Worm (Caenorhabditis elegans) whole organism, midembryonic: Measurements from ENCODE around the gene C04A2.15.

Experiments
- T22C8.4 ChIP-seq: fragments of 200-800 bp; sonication (Bioruptor generic); IDR thresholded peaks from 2 replicates; pipeline ENCODE4 v1.3.6; 2022; ENCODE audit warnings: missing genetic modification characterization, missing compliant biosample characterization
- cog-1 ChIP-seq: sonication (generic microtip); optimal IDR thresholded peaks from 2 replicates; lab custom pipeline; 2016; ENCODE audit warnings: missing genetic modification characterization, missing compliant biosample characterization
- flt-1 ChIP-seq: fragments of 200-800 bp; sonication (Bioruptor generic); IDR thresholded peaks from 2 replicates; pipeline ENCODE4 v1.3.6; 2022; ENCODE audit warnings: missing genetic modification characterization, missing compliant biosample characterization
- klf-2 ChIP-seq: fragments of 200-800 bp; sonication (Bioruptor generic); conservative IDR thresholded peaks from 2 replicates; pipeline ENCODE4 v1.3.6; 2022; ENCODE audit warnings: missing genetic modification reagents, missing genetic modification characterization, missing compliant biosample characterization
- med-1 ChIP-seq: sonication (generic microtip); optimal IDR thresholded peaks from 2 replicates; lab custom pipeline; 2017; ENCODE audit warnings: missing genetic modification characterization, mild to moderate bottlenecking, missing compliant biosample characterization, antibody characterized with exemption, missing genetic modification reagents; ENCODE audit not compliant: insufficient read depth
- ref-1 ChIP-seq: fragments of 200-800 bp; sonication (Bioruptor generic); conservative IDR thresholded peaks from 2 replicates; pipeline ENCODE4 v1.3.6; 2022; ENCODE audit warnings: missing genetic modification reagents, missing genetic modification characterization, missing compliant biosample characterization
- tab-1 ChIP-seq: fragments of 200-800 bp; sonication (Bioruptor generic); IDR thresholded peaks from 2 replicates; pipeline ENCODE4 v1.3.6; 2022; ENCODE audit warnings: missing genetic modification characterization, missing compliant biosample characterization
- ztf-23 ChIP-seq: fragments of 200-800 bp; sonication (Bioruptor generic); IDR thresholded peaks from 2 replicates; pipeline ENCODE4 v1.3.6; 2022; ENCODE audit warnings: missing genetic modification reagents, missing genetic modification characterization, missing compliant biosample characterization
- ztf-29 ChIP-seq: fragments of 200-800 bp; sonication (Bioruptor generic); IDR thresholded peaks from 2 replicates; pipeline ENCODE4 v1.3.6; 2022; ENCODE audit warnings: missing genetic modification reagents, missing genetic modification characterization, missing compliant biosample characterization

The C04A2.15 gene

DNA sequence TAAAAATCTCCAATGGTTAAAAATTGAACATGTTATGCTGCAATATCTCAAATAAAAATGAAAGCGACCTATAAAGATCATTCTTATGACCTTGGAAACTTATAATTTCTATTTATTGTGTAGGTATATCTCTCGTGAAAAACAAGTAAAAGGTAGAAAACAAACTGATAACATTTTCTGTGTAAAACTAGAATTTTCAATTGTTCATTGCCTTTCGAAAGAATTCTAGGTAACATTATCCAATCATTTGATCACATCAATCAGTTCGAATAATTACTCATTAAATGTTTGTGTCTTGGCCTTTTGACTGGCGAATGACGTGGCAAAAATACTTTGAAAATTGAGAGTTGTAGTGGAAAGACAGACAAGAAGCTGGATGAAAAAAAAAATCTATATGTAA lies 25.8 kb downstream of the C04A2.15 start:
- TF ChIP-seq flt-1 (GFP tag; lab: Robert Waterston, UW) = no peak
- no peak for TF ChIP-seq T22C8.4 (GFP tag; lab: Robert Waterston, UW)
- no peak for TF ChIP-seq ref-1
- no peak for TF ChIP-seq ztf-29
- TF ChIP-seq med-1 = no peak
- no peak for TF ChIP-seq cog-1 (tag; lab: Kevin White, UChicago)
- TF ChIP-seq tab-1 (GFP tag; lab: Robert Waterston, UW) = no peak
- no peak for TF ChIP-seq ztf-23 (GFP tag; lab: Robert Waterston, UW)
- no peak for TF ChIP-seq klf-2 (GFP tag; lab: Robert Waterston, UW)

DNA sequence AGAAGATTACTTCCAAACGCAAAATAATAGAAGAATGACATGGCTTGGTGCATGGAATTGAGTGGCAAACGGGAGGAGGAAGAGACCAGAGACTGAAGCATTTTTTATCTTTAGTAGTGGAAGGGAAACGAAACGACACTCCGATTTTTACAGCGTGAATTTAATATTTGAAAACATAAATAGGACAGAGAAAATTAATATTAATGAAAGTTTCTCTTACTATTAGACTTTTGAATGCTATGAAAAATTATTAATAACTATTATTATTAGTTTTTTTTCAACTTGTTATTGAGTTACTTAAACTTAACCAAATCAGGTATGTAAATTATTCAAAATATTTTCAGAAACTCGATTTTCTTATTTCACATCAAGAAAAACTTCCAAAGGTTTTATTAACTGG lies 28.0 kb downstream of the C04A2.15 start, which contains the start of gene C44B7.7:
Gene C44B7.7 (minus strand): TSS at position 101 of the 400 bp plus-strand sequence.
- TF ChIP-seq med-1 = no peak
- TF ChIP-seq tab-1 (GFP tag; lab: Robert Waterston, UW) = no peak
- no peak for TF ChIP-seq T22C8.4 (GFP tag; lab: Robert Waterston, UW)
- no peak for TF ChIP-seq cog-1 (tag; lab: Kevin White, UChicago)
- no peak for TF ChIP-seq klf-2 (GFP tag; lab: Robert Waterston, UW)
- no peak for TF ChIP-seq ref-1
- no peak for TF ChIP-seq flt-1 (GFP tag; lab: Robert Waterston, UW)
- TF ChIP-seq ztf-23 (GFP tag; lab: Robert Waterston, UW) = no peak
- TF ChIP-seq ztf-29 = no peak

DNA sequence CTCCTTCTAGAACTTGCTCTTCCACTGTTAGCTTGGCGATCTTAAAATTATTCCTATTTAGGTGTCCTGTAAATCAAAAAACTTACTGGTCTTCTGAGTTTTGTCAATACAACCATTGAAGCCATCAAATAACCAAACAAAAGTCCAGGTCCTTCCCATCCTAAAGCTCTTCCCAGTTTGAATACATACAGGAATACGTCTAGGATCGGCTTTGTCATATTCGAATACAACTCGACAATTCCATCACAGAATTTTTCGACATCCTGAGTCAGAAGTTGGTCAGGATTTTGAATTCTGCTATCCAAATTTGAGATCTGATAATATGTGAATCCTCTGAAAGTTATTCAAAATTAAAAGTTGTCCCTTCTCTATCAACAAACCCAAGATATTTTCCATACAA lies 30.3 kb downstream of the C04A2.15 start:
- no peak for TF ChIP-seq cog-1 (tag; lab: Kevin White, UChicago)
- TF ChIP-seq flt-1 (GFP tag; lab: Robert Waterston, UW) = no peak
- TF ChIP-seq T22C8.4 (GFP tag; lab: Robert Waterston, UW) = no peak
- TF ChIP-seq med-1 = no peak
- no peak for TF ChIP-seq ref-1
- no peak for TF ChIP-seq ztf-29
- TF ChIP-seq klf-2 (GFP tag; lab: Robert Waterston, UW) = no peak
- no peak for TF ChIP-seq tab-1 (GFP tag; lab: Robert Waterston, UW)
- TF ChIP-seq ztf-23 (GFP tag; lab: Robert Waterston, UW) = no peak

DNA sequence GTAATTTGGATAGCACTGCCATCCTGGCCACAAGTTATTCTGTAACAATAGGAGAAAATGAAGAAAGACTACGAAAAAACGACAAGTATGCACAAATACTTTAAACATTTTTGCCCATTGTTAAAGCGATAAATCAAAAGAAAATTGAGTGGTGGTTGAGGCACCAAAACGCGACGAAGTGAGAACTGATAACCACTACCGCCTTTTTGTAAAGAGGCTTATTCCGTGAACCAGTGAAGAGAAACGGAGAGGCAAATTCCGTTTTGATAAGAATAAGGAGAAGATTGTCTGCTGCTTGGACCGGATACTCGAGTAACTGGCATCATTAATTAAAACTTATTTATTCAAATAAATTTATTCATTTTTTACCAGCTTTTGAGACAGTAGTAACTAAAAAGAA lies 31.7 kb downstream of the C04A2.15 start, which contains the start of gene pmp-1:
Gene pmp-1 (minus strand): TSS at position 39 of the 400 bp plus-strand sequence.
- TF ChIP-seq flt-1 (GFP tag; lab: Robert Waterston, UW) (no peak), ztf-29 (no peak), tab-1 (GFP tag; lab: Robert Waterston, UW) (no peak), ref-1 (no peak), ztf-23 (GFP tag; lab: Robert Waterston, UW) (no peak), cog-1 (tag; lab: Kevin White, UChicago) (no peak), klf-2 (GFP tag; lab: Robert Waterston, UW) (no peak), T22C8.4 (GFP tag; lab: Robert Waterston, UW) (no peak), med-1 (no peak)

DNA sequence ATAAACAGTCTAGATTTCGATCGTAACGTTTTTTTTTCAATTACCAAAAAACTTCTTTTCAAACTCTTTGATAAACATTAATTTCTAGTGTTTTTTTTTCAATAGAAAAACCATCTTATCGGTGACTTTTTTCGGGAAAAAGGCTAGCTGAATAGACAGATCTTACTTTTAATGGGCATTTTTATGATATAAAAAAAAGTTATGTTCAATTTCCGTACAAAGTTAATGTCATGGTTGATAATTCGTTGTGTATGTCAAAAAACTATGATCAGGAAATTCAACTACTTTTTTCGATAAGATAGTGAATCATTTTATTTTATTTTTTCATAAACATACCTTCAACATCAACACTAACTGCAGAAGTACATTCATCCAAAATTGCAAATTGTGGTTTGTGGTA lies 32.5 kb downstream of the C04A2.15 start:
- no peak for TF ChIP-seq flt-1 (GFP tag; lab: Robert Waterston, UW)
- no peak for TF ChIP-seq med-1
- TF ChIP-seq ref-1 = no peak
- no peak for TF ChIP-seq tab-1 (GFP tag; lab: Robert Waterston, UW)
- TF ChIP-seq ztf-29 = no peak
- TF ChIP-seq cog-1 (tag; lab: Kevin White, UChicago) = no peak
- TF ChIP-seq klf-2 (GFP tag; lab: Robert Waterston, UW) = no peak
- no peak for TF ChIP-seq T22C8.4 (GFP tag; lab: Robert Waterston, UW)
- no peak for TF ChIP-seq ztf-23 (GFP tag; lab: Robert Waterston, UW)

DNA sequence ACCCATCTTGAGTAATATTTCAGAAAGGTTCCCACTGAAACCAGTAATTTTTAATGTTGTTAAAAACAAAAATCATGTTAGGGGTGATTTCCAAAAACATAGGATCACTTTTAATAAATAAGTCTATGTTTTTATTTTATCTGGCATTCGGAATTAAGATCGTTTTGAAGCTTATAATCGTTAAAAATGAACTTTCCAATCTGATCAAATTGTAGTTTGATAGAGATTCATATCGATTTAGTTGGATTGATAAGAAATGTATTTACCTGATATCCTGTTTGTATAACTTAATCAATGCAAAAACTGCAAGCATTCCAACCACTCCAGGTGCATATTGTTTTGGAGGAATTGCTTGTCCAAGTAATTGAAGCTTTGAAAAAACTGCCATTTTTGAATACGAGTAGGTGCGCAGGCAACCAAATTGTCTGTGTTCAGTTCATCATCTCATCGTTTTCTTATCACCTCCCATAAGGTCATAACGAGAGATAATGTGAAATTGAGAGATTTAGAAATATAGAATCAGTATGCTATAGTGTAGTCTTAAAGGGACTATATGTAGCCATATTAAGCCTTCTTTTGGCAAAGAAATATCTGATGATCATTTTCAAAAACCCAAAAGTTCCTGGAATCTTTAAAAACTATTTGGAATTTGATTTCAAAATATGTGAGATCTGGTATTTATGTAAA lies 35.4 kb downstream of the C04A2.15 start, which contains the start of gene pmp-2:
Gene pmp-2 (minus strand): TSS at position 487 of the 687 bp plus-strand sequence.
- TF ChIP-seq cog-1 (tag; lab: Kevin White, UChicago) (no peak), ztf-23 (GFP tag; lab: Robert Waterston, UW) (no peak), ztf-29 (no peak), klf-2 (GFP tag; lab: Robert Waterston, UW) (no peak), tab-1 (GFP tag; lab: Robert Waterston, UW) (no peak), T22C8.4 (GFP tag; lab: Robert Waterston, UW) (no peak), flt-1 (GFP tag; lab: Robert Waterston, UW) (no peak), ref-1 (no peak), med-1 (no peak)

DNA sequence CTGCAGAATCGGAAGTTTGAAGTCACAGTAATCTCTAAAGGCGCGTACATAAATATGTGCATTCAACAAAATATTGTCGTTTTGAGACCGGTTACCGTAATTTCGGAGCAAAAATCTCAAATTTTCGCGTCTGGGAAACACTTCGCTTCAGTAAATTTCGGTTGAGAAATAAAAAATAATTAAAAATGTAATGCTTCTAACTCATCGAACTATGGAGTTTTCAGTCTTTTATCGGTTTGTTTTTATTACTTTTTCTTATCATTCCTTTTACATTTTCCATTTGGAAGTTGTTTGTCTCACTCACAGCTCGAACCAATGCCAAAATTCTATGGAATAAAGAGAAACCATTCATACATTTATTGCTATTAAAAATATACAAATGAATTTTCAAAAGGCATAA lies 36.2 kb downstream of the C04A2.15 start:
- TF ChIP-seq tab-1 (GFP tag; lab: Robert Waterston, UW) (no peak), med-1 (no peak), ztf-29 (no peak), ref-1 (no peak), cog-1 (tag; lab: Kevin White, UChicago) (no peak)

DNA sequence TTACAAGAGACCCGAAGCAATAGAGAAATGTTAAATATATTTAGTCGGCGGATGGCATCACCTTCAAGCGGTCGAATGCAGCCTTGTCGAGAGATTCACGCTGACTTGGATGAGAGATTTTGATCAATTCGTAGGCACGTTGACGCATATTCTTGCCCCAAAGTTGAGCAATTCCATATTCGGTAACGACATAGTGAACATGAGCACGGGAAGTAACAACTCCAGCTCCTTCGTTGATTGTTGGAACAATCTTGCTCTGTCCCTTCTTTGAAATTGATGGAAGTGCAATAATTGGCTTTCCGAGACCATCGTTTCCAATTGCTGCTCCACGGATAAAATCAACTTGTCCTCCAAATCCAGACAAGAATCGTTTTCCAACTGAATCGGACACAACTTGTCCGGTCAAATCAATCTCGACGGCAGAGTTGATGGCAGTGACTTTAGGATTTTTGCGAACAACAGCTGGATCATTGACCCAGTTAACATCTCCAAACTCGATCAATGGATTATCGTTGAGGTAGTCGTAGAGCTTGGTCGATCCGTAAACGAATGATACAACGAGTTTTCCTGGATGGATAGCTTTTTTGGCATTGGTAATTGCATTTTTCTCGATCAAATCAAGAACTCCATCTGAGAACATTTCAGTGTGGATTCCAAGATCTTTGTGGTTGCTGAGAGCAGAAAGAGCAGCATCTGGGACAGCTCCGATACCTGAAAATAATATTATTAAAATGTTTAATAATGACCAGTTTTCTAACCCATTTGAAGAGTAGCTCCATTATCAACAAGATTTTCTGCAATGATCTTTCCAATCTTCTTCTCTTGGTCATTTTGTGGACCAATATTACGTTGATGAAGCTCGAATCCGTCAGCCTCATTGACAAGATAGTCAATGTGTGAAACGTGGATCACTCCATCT lies 36.9 kb downstream of the C04A2.15 start:
- no peak for TF ChIP-seq ztf-29
- no peak for TF ChIP-seq cog-1 (tag; lab: Kevin White, UChicago)

DNA sequence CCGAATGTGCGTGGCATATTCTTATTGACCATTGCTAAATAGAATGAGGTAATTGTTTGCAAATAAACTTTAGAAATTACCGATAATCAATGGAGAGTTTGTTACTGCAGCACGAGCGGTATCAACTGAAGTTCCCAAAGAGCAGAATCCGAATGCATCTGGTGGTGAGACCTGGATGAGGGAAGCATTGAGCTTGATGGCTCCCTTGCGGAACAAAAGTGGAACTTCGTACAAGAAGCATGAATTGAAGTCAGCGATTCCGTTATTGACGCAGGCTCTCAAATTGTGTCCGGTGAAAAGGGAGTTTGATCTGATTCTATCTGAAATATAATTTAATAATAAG lies 37.5 kb downstream of the C04A2.15 start:
- TF ChIP-seq tab-1 (GFP tag; lab: Robert Waterston, UW) = no peak

DNA sequence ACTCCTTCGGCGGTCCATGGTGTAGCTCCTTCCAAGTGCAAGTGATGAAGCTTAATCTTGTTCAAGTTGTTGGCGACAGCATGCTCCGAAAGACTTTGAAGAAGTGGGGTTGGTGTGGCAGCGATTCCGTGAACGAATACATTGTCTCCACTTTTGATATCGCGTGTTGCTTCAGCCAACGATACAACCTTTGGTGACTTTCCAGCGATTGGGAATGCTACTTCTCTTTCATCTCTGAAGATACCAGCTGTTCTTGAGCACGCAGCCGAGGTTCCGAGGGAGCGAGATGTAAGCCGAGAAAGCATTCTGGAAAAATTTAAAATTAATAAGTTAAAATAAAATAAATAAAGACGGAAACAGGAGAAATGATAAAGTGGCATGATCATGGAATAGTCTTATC lies 38.1 kb downstream of the C04A2.15 start, which contains the start of gene acer-1:
Gene acer-1 (minus strand): TSS at position 306 of the 400 bp plus-strand sequence.
- TF ChIP-seq ztf-29 = no peak
- no peak for TF ChIP-seq ref-1
- no peak for TF ChIP-seq klf-2 (GFP tag; lab: Robert Waterston, UW)
- no peak for TF ChIP-seq med-1
- TF ChIP-seq T22C8.4 (GFP tag; lab: Robert Waterston, UW) = no peak
- no peak for TF ChIP-seq cog-1 (tag; lab: Kevin White, UChicago)
- TF ChIP-seq flt-1 (GFP tag; lab: Robert Waterston, UW) = no peak
- no peak for TF ChIP-seq ztf-23 (GFP tag; lab: Robert Waterston, UW)
